Fruit fly (Drosophila melanogaster) whole organism, embryonic: Measurements from ENCODE around the gene Rpp14b.

Source experiments
- Abd-B ChIP-seq: fragments of 200-800 bp; sonication (Bioruptor generic); optimal IDR thresholded peaks from 2 replicates; lab custom pipeline; 2018; ENCODE audit warnings: missing biosample characterization, mild to moderate bottlenecking, missing genetic modification characterization, moderate library complexity
- Atf3 ChIP-seq: fragments of 200-800 bp; sonication (Bioruptor generic); optimal IDR thresholded peaks from 3 replicates; lab custom pipeline; 2016; ENCODE audit warnings: missing biosample characterization, missing genetic modification characterization
- Awh ChIP-seq: fragments of 200-800 bp; sonication (Bioruptor generic); IDR thresholded peaks from 2 replicates; pipeline ENCODE4, ENCODE4 v1.3.6; 2022; ENCODE audit warnings: missing biosample characterization, missing genetic modification characterization
- Bgb ChIP-seq: fragments of 200-800 bp; sonication (Bioruptor generic); IDR thresholded peaks from 2 replicates; pipeline ENCODE4 v1.3.6; 2022; ENCODE audit warnings: missing biosample characterization, missing genetic modification characterization; ENCODE audit not compliant: partially characterized antibody
- CG1024 ChIP-seq: fragments of 200-800 bp; sonication (Bioruptor generic); IDR thresholded peaks from 2 replicates; pipeline ENCODE4 v1.3.6; 2022; ENCODE audit warnings: missing biosample characterization, missing genetic modification characterization
- CG10462 ChIP-seq: fragments of 200-800 bp; sonication (Bioruptor generic); optimal IDR thresholded peaks from 2 replicates; lab custom pipeline; 2016; ENCODE audit warnings: missing biosample characterization, missing genetic modification characterization
- CG11247 ChIP-seq: fragments of 200-800 bp; sonication (Bioruptor generic); IDR thresholded peaks from 2 replicates; pipeline ENCODE4 v1.3.6; 2022; ENCODE audit warnings: missing biosample characterization, missing genetic modification characterization
- CG1603 ChIP-seq: fragments of 200-800 bp; sonication (Bioruptor generic); optimal IDR thresholded peaks from 2 replicates; lab custom pipeline; 2019; ENCODE audit warnings: missing biosample characterization, mild to moderate bottlenecking, missing genetic modification characterization, moderate library complexity
- CG17328 ChIP-seq: fragments of 200-800 bp; sonication (Bioruptor generic); IDR thresholded peaks from 2 replicates; pipeline ENCODE4 v1.3.6; 2022; ENCODE audit warnings: missing biosample characterization, missing genetic modification characterization
- CG17359 ChIP-seq: fragments of 200-800 bp; sonication (Bioruptor generic); optimal IDR thresholded peaks from 3 replicates; lab custom pipeline; 2018; ENCODE audit warnings: missing biosample characterization, mild to moderate bottlenecking, missing genetic modification characterization, moderate library complexity
- CG2120 ChIP-seq: fragments of 200-800 bp; sonication (Bioruptor generic); optimal IDR thresholded peaks from 3 replicates; lab custom pipeline; 2016; ENCODE audit warnings: missing biosample characterization, missing genetic modification characterization
- CG2678 ChIP-seq: fragments of 200-800 bp; sonication (Bioruptor generic); optimal IDR thresholded peaks from 3 replicates; lab custom pipeline; 2019; ENCODE audit warnings: missing biosample characterization, mild to moderate bottlenecking, missing genetic modification characterization, moderate library complexity
- CG30020 ChIP-seq: fragments of 200-800 bp; optimal IDR thresholded peaks from 2 replicates; lab custom pipeline; 2019; ENCODE audit warnings: missing biosample characterization, mild to moderate bottlenecking, missing genetic modification characterization, moderate library complexity
- CG4820 ChIP-seq: fragments of 200-800 bp; sonication (Bioruptor generic); optimal IDR thresholded peaks from 3 replicates; lab custom pipeline; 2016; ENCODE audit warnings: missing biosample characterization, missing genetic modification characterization
- CG6791 ChIP-seq: fragments of 200-800 bp; sonication (Bioruptor generic); IDR thresholded peaks from 3 replicates; pipeline ENCODE4 v1.3.6; 2022; ENCODE audit warnings: missing biosample characterization, missing genetic modification characterization; ENCODE audit not compliant: partially characterized antibody
- CG7556 ChIP-seq: fragments of 200-800 bp; sonication (Bioruptor generic); optimal IDR thresholded peaks from 2 replicates; lab custom pipeline; 2017; ENCODE audit warnings: missing biosample characterization, mild to moderate bottlenecking, missing genetic modification characterization
- CG8290 ChIP-seq, 3 experiments: fragments of 200-800 bp; sonication (Bioruptor generic); optimal IDR thresholded peaks; 2 replicates each; lab custom pipeline; 2016 to 2019; ENCODE audit warnings: missing biosample characterization in 3 of 3, missing genetic modification characterization in 3 of 3, mild to moderate bottlenecking in 2 of 3, moderate library complexity in 1 of 3
- CG8388 ChIP-seq: fragments of 200-800 bp; sonication (Bioruptor generic); optimal IDR thresholded peaks from 2 replicates; lab custom pipeline; 2019; ENCODE audit warnings: missing biosample characterization, mild to moderate bottlenecking, missing genetic modification characterization, moderate library complexity
- CG9727 ChIP-seq: fragments of 200-800 bp; sonication (Bioruptor generic); optimal IDR thresholded peaks from 3 replicates; lab custom pipeline; 2017; ENCODE audit warnings: missing biosample characterization, mild to moderate bottlenecking, missing genetic modification characterization
- Dek ChIP-seq: fragments of 200-800 bp; sonication (Bioruptor generic); optimal IDR thresholded peaks from 3 replicates; lab custom pipeline; 2019; ENCODE audit warnings: missing biosample characterization, mild to moderate bottlenecking, missing genetic modification characterization, moderate library complexity
- Dp ChIP-seq: fragments of 200-800 bp; sonication (Bioruptor generic); optimal IDR thresholded peaks from 2 replicates; lab custom pipeline; 2018; ENCODE audit warnings: missing biosample characterization, mild to moderate bottlenecking, missing genetic modification characterization, moderate library complexity
- Eip74EF ChIP-seq, 2 experiments: fragments of 200-800 bp in 1 of 2; fragments of >200 bp in 1 of 2; sonication (Bioruptor generic) in 1 of 2; optimal IDR thresholded peaks; 2 replicates each; lab custom pipeline; 2017 to 2019; ENCODE audit warnings: missing biosample characterization in 2 of 2, missing genetic modification characterization in 2 of 2, mild to moderate bottlenecking in 1 of 2, moderate library complexity in 1 of 2
- HLH54F ChIP-seq: fragments of 200-800 bp; sonication (Bioruptor generic); optimal IDR thresholded peaks from 3 replicates; lab custom pipeline; 2016; ENCODE audit warnings: missing biosample characterization, missing genetic modification characterization
- Jarid2 ChIP-seq: fragments of 200-800 bp; sonication (Bioruptor generic); optimal IDR thresholded peaks from 3 replicates; lab custom pipeline; 2017; ENCODE audit warnings: mild to moderate bottlenecking, missing biosample characterization, missing genetic modification reagents, missing genetic modification characterization
- Lhr ChIP-seq: fragments of 200-800 bp; sonication (Bioruptor generic); optimal IDR thresholded peaks from 3 replicates; lab custom pipeline; 2017; ENCODE audit warnings: mild to moderate bottlenecking, missing biosample characterization, missing genetic modification reagents, missing genetic modification characterization
- Meics ChIP-seq: fragments of 200-800 bp; sonication (Bioruptor generic); optimal IDR thresholded peaks from 2 replicates; lab custom pipeline; 2017; ENCODE audit warnings: missing biosample characterization, mild to moderate bottlenecking, missing genetic modification characterization
- Nf-YB ChIP-seq: fragments of 200-800 bp; sonication (Bioruptor generic); optimal IDR thresholded peaks from 3 replicates; lab custom pipeline; 2019; ENCODE audit warnings: missing biosample characterization, mild to moderate bottlenecking, missing genetic modification characterization, moderate library complexity
- Rfx ChIP-seq: fragments of 200-800 bp; sonication (Bioruptor generic); IDR thresholded peaks from 2 replicates; pipeline ENCODE4 v1.3.6; 2022; ENCODE audit warnings: missing biosample characterization, missing genetic modification characterization
- YL-1 ChIP-seq: fragments of 200-800 bp; sonication (Bioruptor generic); optimal IDR thresholded peaks from 3 replicates; lab custom pipeline; 2017; ENCODE audit warnings: missing biosample characterization, mild to moderate bottlenecking, missing genetic modification characterization
- caup ChIP-seq: fragments of 200-800 bp; sonication (Bioruptor generic); optimal IDR thresholded peaks from 3 replicates; lab custom pipeline; 2017; ENCODE audit warnings: missing biosample characterization, mild to moderate bottlenecking, missing genetic modification characterization, moderate library complexity; ENCODE audit not compliant: severe bottlenecking
- cg ChIP-seq: fragments of 200-800 bp; sonication (Bioruptor generic); optimal IDR thresholded peaks from 3 replicates; lab custom pipeline; 2019; ENCODE audit warnings: missing biosample characterization, mild to moderate bottlenecking, missing genetic modification characterization, moderate library complexity
- chm ChIP-seq: fragments of 200-800 bp; sonication (Bioruptor generic); IDR thresholded peaks from 2 replicates; pipeline ENCODE4 v1.3.6; 2022; ENCODE audit warnings: missing biosample characterization, missing genetic modification characterization
- cwo ChIP-seq: fragments of 200-800 bp; sonication (Bioruptor generic); optimal IDR thresholded peaks from 3 replicates; lab custom pipeline; 2017; ENCODE audit warnings: missing biosample characterization, missing genetic modification characterization, mild to moderate bottlenecking, moderate library complexity, missing genetic modification reagents
- eyg ChIP-seq: fragments of 200-800 bp; sonication (Bioruptor generic); optimal IDR thresholded peaks from 3 replicates; lab custom pipeline; 2016; ENCODE audit warnings: missing biosample characterization, missing genetic modification characterization
- fu2 ChIP-seq: fragments of 200-800 bp; sonication (Bioruptor generic); optimal IDR thresholded peaks from 2 replicates; lab custom pipeline; 2016; ENCODE audit warnings: missing biosample characterization, missing genetic modification characterization
- gem ChIP-seq: fragments of 200-800 bp; sonication (Bioruptor generic); optimal IDR thresholded peaks from 2 replicates; lab custom pipeline; 2019; ENCODE audit warnings: missing biosample characterization, mild to moderate bottlenecking, missing genetic modification characterization, moderate library complexity
- ind ChIP-seq: fragments of 200-800 bp; sonication (Bioruptor generic); optimal IDR thresholded peaks from 3 replicates; lab custom pipeline; 2016; ENCODE audit warnings: missing biosample characterization, missing genetic modification characterization
- ken ChIP-seq: fragments of 200-800 bp; sonication (Bioruptor generic); IDR thresholded peaks from 3 replicates; pipeline ENCODE4 v1.3.6; 2022; ENCODE audit warnings: missing biosample characterization, missing genetic modification characterization
- lab ChIP-seq: fragments of 200-800 bp; sonication (Bioruptor generic); optimal IDR thresholded peaks from 3 replicates; lab custom pipeline; 2017; ENCODE audit warnings: missing biosample characterization, missing genetic modification characterization, mild to moderate bottlenecking, moderate library complexity, missing genetic modification reagents
- lilli ChIP-seq: fragments of 200-800 bp; sonication (Bioruptor generic); optimal IDR thresholded peaks from 3 replicates; lab custom pipeline; 2016; ENCODE audit warnings: missing biosample characterization, missing genetic modification characterization
- pfk ChIP-seq: fragments of 200-800 bp; sonication (Bioruptor generic); optimal IDR thresholded peaks from 2 replicates; lab custom pipeline; 2018; ENCODE audit warnings: missing biosample characterization, mild to moderate bottlenecking, missing genetic modification characterization, moderate library complexity
- pros ChIP-seq: fragments of 200-800 bp; sonication (Bioruptor generic); optimal IDR thresholded peaks from 3 replicates; lab custom pipeline; 2019; ENCODE audit warnings: missing biosample characterization, mild to moderate bottlenecking, missing genetic modification characterization, moderate library complexity
- slbo ChIP-seq: fragments of 200-800 bp; sonication (Bioruptor generic); IDR thresholded peaks from 2 replicates; pipeline ENCODE4 v1.3.6; 2022; ENCODE audit warnings: missing biosample characterization, missing genetic modification characterization
- toy ChIP-seq: fragments of 200-800 bp; sonication (Bioruptor generic); IDR thresholded peaks from 2 replicates; pipeline ENCODE4 v1.3.6; 2022; ENCODE audit warnings: missing biosample characterization, missing genetic modification characterization
- unc-4 ChIP-seq: fragments of 200-800 bp; sonication (Bioruptor generic); IDR thresholded peaks from 2 replicates; pipeline ENCODE4 v1.3.6; 2022; ENCODE audit warnings: missing biosample characterization, missing genetic modification characterization; ENCODE audit not compliant: partially characterized antibody
- vfl ChIP-seq: fragments of 200-800 bp; sonication (Bioruptor generic); optimal IDR thresholded peaks from 2 replicates; lab custom pipeline; 2016; ENCODE audit warnings: missing biosample characterization, missing genetic modification characterization
- vvl ChIP-seq: fragments of 200-800 bp; sonication (Bioruptor generic); IDR thresholded peaks from 2 replicates; pipeline ENCODE4 v1.3.6; 2022; ENCODE audit warnings: missing biosample characterization, missing genetic modification characterization

Rpp14b gene

dm6 chr3R:30058057-30058868 lies 2.5 kb downstream of the Rpp14b start, which contains the start of gene sima (continued):
- TF ChIP-seq Nf-YB: peak; percentile 18
- 0 out of 2 replicates have a peak, but pooled peaks have one; percentile 19 for TF ChIP-seq unc-4 (GFP tag; lab: Robert Waterston, UW)
- TF ChIP-seq Bgb (GFP tag; lab: Robert Waterston, UW): peak; percentile 31
- TF ChIP-seq CG30020 (tag; lab: Kevin White, UChicago): peak; percentile 40
- TF ChIP-seq CG6791 (GFP tag; lab: Robert Waterston, UW): 0 out of 3 replicates have a peak, but pooled peaks have one; percentile 31
- peak; percentile 51 for TF ChIP-seq caup
- peak; percentile 35 for TF ChIP-seq eyg (GFP tag; lab: Kevin White, UChicago)
- peak; percentile 71 for TF ChIP-seq CG1603 (tag; lab: Kevin White, UChicago)
- peak; percentile 11 for TF ChIP-seq Jarid2 (GFP tag; lab: Kevin White, UChicago)
- no peak for TF ChIP-seq CG7556 (GFP tag; lab: Kevin White, UChicago)
- TF ChIP-seq Abd-B: peak; percentile 43
- TF ChIP-seq cwo (GFP tag; lab: Kevin White, UChicago): peak; percentile 43
- TF ChIP-seq gem (tag; lab: Kevin White, UChicago): peak; percentile 27
- TF ChIP-seq CG11247 (GFP tag; lab: Robert Waterston, UW): no peak
- TF ChIP-seq lilli (GFP tag; lab: Kevin White, UChicago): peak; percentile 66
- TF ChIP-seq fu2 (GFP tag; lab: Kevin White, UChicago): no peak
- TF ChIP-seq Meics (GFP tag; lab: Kevin White, UChicago): peak; percentile 55
- peak; percentile 44 for TF ChIP-seq CG8388 (GFP tag; lab: Kevin White, UChicago)
- TF ChIP-seq lab (GFP tag; lab: Kevin White, UChicago): peak; percentile 37
- TF ChIP-seq CG1024: no peak
- TF ChIP-seq Dek (tag; lab: Kevin White, UChicago): peak; percentile 52
- no peak for TF ChIP-seq ken (GFP tag; lab: Robert Waterston, UW)
- peak; percentile 69 for TF ChIP-seq vvl (GFP tag; lab: Robert Waterston, UW)
- TF ChIP-seq CG2120 (GFP tag; lab: Kevin White, UChicago): peak; percentile 65
- TF ChIP-seq cg (GFP tag; lab: Kevin White, UChicago): peak; percentile 88
- TF ChIP-seq CG17359: peak; percentile 41
- TF ChIP-seq vfl: peak; percentile 29
- peak; percentile 25 for TF ChIP-seq Lhr (GFP tag; lab: Kevin White, UChicago)
- TF ChIP-seq ind (GFP tag; lab: Kevin White, UChicago): peak; percentile 17
- TF ChIP-seq toy (GFP tag; lab: Robert Waterston, UW): no peak
- TF ChIP-seq Eip74EF (GFP tag; optimal IDR thresholded peaks at IDR 0.05; lab: Kevin White, UChicago): peak in 1 of 2 experiments; percentile 6
- no peak for TF ChIP-seq CG8290 (GFP tag; optimal IDR thresholded peaks at IDR 0.05; lab: Kevin White, UChicago)
- TF ChIP-seq CG8290 (tag; optimal IDR thresholded peaks at IDR 0.05; lab: Kevin White, UChicago): peak in 1 of 2 experiments; percentile 66
- peak; percentile 28 for TF ChIP-seq CG2678
- TF ChIP-seq HLH54F (GFP tag; lab: Kevin White, UChicago): peak; percentile 32
- peak; percentile 9 for TF ChIP-seq pfk
- peak; percentile 46 for TF ChIP-seq YL-1 (GFP tag; lab: Kevin White, UChicago)
- peak; percentile 91 for TF ChIP-seq CG10462 (GFP tag; lab: Kevin White, UChicago)
- no peak for TF ChIP-seq Atf3 (GFP tag; lab: Kevin White, UChicago)
- TF ChIP-seq Awh (GFP tag; lab: Robert Waterston, UW): no peak
- peak; percentile 21 for TF ChIP-seq Dp (GFP tag; lab: Kevin White, UChicago)
- TF ChIP-seq CG9727 (GFP tag; lab: Kevin White, UChicago): peak; percentile 5
- TF ChIP-seq Rfx (GFP tag; lab: Robert Waterston, UW): peak; percentile 64
- TF ChIP-seq slbo (GFP tag; lab: Robert Waterston, UW): peak; percentile 77
- peak; percentile 8 for TF ChIP-seq CG4820 (GFP tag; lab: Kevin White, UChicago)
- 0 out of 2 replicates have a peak, but pooled peaks have one; percentile 24 for TF ChIP-seq CG17328 (GFP tag; lab: Robert Waterston, UW)
- no peak for TF ChIP-seq pros (GFP tag; lab: Kevin White, UChicago)
- peak; percentile 48; the same call in 1 of the 2 replicates for TF ChIP-seq chm (GFP tag; lab: Robert Waterston, UW)
